Worm (Caenorhabditis elegans) whole organism, dauer: ENCODE measurements around the gene str-103.

Source experiments
- unc-62 ChIP-seq: sonication (generic microtip); optimal IDR thresholded peaks from 2 replicates; lab custom pipeline; 2017; ENCODE audit warnings: missing biosample characterization, missing genetic modification reagents, missing genetic modification characterization

str-103 gene

ce11 chrV:16075250-16075709 lies 43.2 kb downstream of the str-103 start, which contains the start of the genes F14H3.12 and srj-29:
TSS of gene F14H3.12 (minus strand) at chrV:16075323.
TSS of gene srj-29 (plus strand) at chrV:16075659.
- no peak for TF ChIP-seq unc-62

- TF ChIP-seq unc-62: no peak
These were observed 44.6 kb downstream of the str-103 start, which contains the start of gene srj-10 for ce11 chrV:16073856-16074255. TSS of gene srj-10 (minus strand) at chrV:16073956.

- no peak for TF ChIP-seq unc-62
These were observed 47.3 kb downstream of the str-103 start, which contains the start of gene nhr-176 for ce11 chrV:16071167-16071566. TSS of gene nhr-176 (plus strand) at chrV:16071325.

ce11 chrV:16068938-16069337 lies 49.6 kb downstream of the str-103 start, which contains the start of gene cyp-35D1:
TSS of gene cyp-35D1 (plus strand) at chrV:16069238.
- no peak for TF ChIP-seq unc-62
